Worm (Caenorhabditis elegans) whole organism, midembryonic: ENCODE data around the gene zhit-3.

Experiments
- T22C8.4 ChIP-seq: fragments of 200-800 bp; sonication (Bioruptor generic); IDR thresholded peaks from 2 replicates; pipeline ENCODE4 v1.3.6; 2022; ENCODE audit warnings: missing genetic modification characterization, missing compliant biosample characterization
- cog-1 ChIP-seq: sonication (generic microtip); optimal IDR thresholded peaks from 2 replicates; lab custom pipeline; 2016; ENCODE audit warnings: missing genetic modification characterization, missing compliant biosample characterization
- flt-1 ChIP-seq: fragments of 200-800 bp; sonication (Bioruptor generic); IDR thresholded peaks from 2 replicates; pipeline ENCODE4 v1.3.6; 2022; ENCODE audit warnings: missing genetic modification characterization, missing compliant biosample characterization
- klf-2 ChIP-seq: fragments of 200-800 bp; sonication (Bioruptor generic); conservative IDR thresholded peaks from 2 replicates; pipeline ENCODE4 v1.3.6; 2022; ENCODE audit warnings: missing genetic modification reagents, missing genetic modification characterization, missing compliant biosample characterization
- med-1 ChIP-seq: sonication (generic microtip); optimal IDR thresholded peaks from 2 replicates; lab custom pipeline; 2017; ENCODE audit warnings: missing genetic modification characterization, mild to moderate bottlenecking, missing compliant biosample characterization, antibody characterized with exemption, missing genetic modification reagents; ENCODE audit not compliant: insufficient read depth
- ref-1 ChIP-seq: fragments of 200-800 bp; sonication (Bioruptor generic); conservative IDR thresholded peaks from 2 replicates; pipeline ENCODE4 v1.3.6; 2022; ENCODE audit warnings: missing genetic modification reagents, missing genetic modification characterization, missing compliant biosample characterization
- tab-1 ChIP-seq: fragments of 200-800 bp; sonication (Bioruptor generic); IDR thresholded peaks from 2 replicates; pipeline ENCODE4 v1.3.6; 2022; ENCODE audit warnings: missing genetic modification characterization, missing compliant biosample characterization
- ztf-23 ChIP-seq: fragments of 200-800 bp; sonication (Bioruptor generic); IDR thresholded peaks from 2 replicates; pipeline ENCODE4 v1.3.6; 2022; ENCODE audit warnings: missing genetic modification reagents, missing genetic modification characterization, missing compliant biosample characterization
- ztf-29 ChIP-seq: fragments of 200-800 bp; sonication (Bioruptor generic); IDR thresholded peaks from 2 replicates; pipeline ENCODE4 v1.3.6; 2022; ENCODE audit warnings: missing genetic modification reagents, missing genetic modification characterization, missing compliant biosample characterization

Gene zhit-3

ce11 chrV:10221317-10221716 is 9.4 kb upstream of the zhit-3 start, which contains the start of the genes fipr-5 and fipr-9:
fipr-5 (minus strand) TSS chrV:10221417.
fipr-9 (plus strand) TSS chrV:10221662.
- TF ChIP-seq ztf-29 (GFP tag; lab: Robert Waterston, UW), result no peak
- no peak for TF ChIP-seq ref-1 (GFP tag; lab: Robert Waterston, UW)
- TF ChIP-seq med-1, result no peak
- no peak for TF ChIP-seq ztf-23 (GFP tag; lab: Robert Waterston, UW)
- TF ChIP-seq flt-1 (GFP tag; lab: Robert Waterston, UW), result no peak
- TF ChIP-seq tab-1, result no peak
- TF ChIP-seq cog-1 (tag; lab: Kevin White, UChicago), result no peak
- TF ChIP-seq klf-2 (GFP tag; lab: Robert Waterston, UW), result no peak
- TF ChIP-seq T22C8.4 (GFP tag; lab: Robert Waterston, UW), result no peak

ce11 chrV:10220605-10221004 is 8.7 kb upstream of the zhit-3 start, which contains the start of gene C12D8.13:
C12D8.13 (minus strand) TSS chrV:10220705.
- TF ChIP-seq ztf-29 (GFP tag; lab: Robert Waterston, UW), result no peak
- TF ChIP-seq T22C8.4 (GFP tag; lab: Robert Waterston, UW), result no peak
- no peak for TF ChIP-seq klf-2 (GFP tag; lab: Robert Waterston, UW)
- TF ChIP-seq tab-1, result no peak
- TF ChIP-seq ref-1 (GFP tag; lab: Robert Waterston, UW), result no peak
- no peak for TF ChIP-seq med-1
- TF ChIP-seq cog-1 (tag; lab: Kevin White, UChicago), result no peak
- TF ChIP-seq flt-1 (GFP tag; lab: Robert Waterston, UW), result no peak
- no peak for TF ChIP-seq ztf-23 (GFP tag; lab: Robert Waterston, UW)

DNA sequence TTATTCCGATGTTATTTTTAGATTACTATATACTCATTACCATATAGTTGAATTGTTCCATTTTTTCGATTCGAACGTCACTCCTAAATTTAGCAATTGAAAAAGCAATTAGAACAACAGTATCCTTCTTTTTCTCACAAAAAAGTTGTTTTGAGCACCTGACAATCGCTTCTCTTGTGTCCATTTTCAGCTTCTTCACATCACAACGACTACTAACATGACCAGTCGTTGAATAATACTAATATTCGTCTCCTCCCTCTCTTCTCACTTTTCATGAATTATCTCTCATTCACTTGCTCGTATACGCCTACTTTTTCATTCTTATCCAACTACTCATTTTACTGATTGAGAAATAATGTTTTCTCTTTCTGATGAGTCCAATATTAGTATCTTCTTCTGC is 4.8 kb upstream of the zhit-3 start, which contains the start of gene ZK856.14:
Gene ZK856.14 (plus strand): TSS at position 301 of the 400 bp plus-strand sequence.
- no peak for TF ChIP-seq klf-2 (GFP tag; lab: Robert Waterston, UW)
- no peak for TF ChIP-seq ref-1 (GFP tag; lab: Robert Waterston, UW)
- no peak for TF ChIP-seq med-1
- no peak for TF ChIP-seq T22C8.4 (GFP tag; lab: Robert Waterston, UW)
- TF ChIP-seq ztf-29 (GFP tag; lab: Robert Waterston, UW), result no peak
- TF ChIP-seq ztf-23 (GFP tag; lab: Robert Waterston, UW), result no peak
- no peak for TF ChIP-seq cog-1 (tag; lab: Kevin White, UChicago)
- TF ChIP-seq flt-1 (GFP tag; lab: Robert Waterston, UW), result no peak
- no peak for TF ChIP-seq tab-1

DNA sequence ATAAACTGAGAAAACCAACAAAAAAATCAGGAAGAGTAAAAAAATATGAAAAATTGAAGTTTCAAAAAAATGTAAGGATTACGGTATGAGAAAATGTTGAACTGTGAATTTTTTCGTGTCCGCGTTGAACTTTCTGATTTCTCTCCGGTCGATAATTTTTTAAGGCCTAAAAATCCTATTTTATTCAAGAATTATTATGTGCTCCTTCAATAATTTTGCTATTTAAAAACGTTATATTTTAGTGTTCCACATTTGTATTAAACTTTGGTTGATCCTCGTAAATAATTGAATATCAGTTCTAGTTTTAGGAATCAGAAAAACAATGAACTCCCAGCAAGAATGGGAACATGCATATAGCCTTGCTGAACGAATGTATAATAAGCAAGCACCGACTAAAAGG is 700 bp upstream of the zhit-3 start, which contains the start of gene hpo-40:
Gene hpo-40 (plus strand): TSS at position 301 of the 400 bp plus-strand sequence.
- no peak for TF ChIP-seq ztf-29 (GFP tag; lab: Robert Waterston, UW)
- no peak for TF ChIP-seq T22C8.4 (GFP tag; lab: Robert Waterston, UW)
- TF ChIP-seq ztf-23 (GFP tag; lab: Robert Waterston, UW), result no peak
- TF ChIP-seq tab-1, result no peak
- TF ChIP-seq ref-1 (GFP tag; lab: Robert Waterston, UW), result no peak
- TF ChIP-seq cog-1 (tag; lab: Kevin White, UChicago), result no peak
- TF ChIP-seq flt-1 (GFP tag; lab: Robert Waterston, UW), result no peak
- no peak for TF ChIP-seq med-1
- no peak for TF ChIP-seq klf-2 (GFP tag; lab: Robert Waterston, UW)

DNA sequence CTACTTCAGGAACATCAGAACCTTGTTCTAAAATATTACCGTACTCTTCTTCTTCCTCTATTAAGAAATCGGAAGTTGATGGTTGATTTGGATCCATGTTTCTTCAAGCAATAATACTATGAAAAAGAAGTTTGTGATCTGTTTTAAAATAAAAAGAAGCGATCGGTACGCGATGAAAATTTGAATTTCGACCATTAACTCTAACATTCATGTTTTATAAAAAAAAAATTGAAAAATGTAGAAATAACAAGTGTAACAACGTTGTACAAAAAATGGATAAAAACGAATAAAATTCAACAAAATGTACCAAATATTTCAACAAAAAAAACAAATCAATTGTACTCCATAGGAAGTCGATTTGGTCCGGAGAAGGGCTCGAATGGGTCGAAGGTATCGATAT is 1.7 kb downstream of the zhit-3 start, which contains the start of gene tftc-3:
Gene tftc-3 (minus strand): TSS at position 101 of the 400 bp plus-strand sequence.
- no peak for TF ChIP-seq med-1
- no peak for TF ChIP-seq flt-1 (GFP tag; lab: Robert Waterston, UW)
- TF ChIP-seq ztf-23 (GFP tag; lab: Robert Waterston, UW), result no peak
- TF ChIP-seq ref-1 (GFP tag; lab: Robert Waterston, UW), result no peak
- no peak for TF ChIP-seq tab-1
- TF ChIP-seq T22C8.4 (GFP tag; lab: Robert Waterston, UW), result no peak
- no peak for TF ChIP-seq cog-1 (tag; lab: Kevin White, UChicago)
- TF ChIP-seq klf-2 (GFP tag; lab: Robert Waterston, UW), result no peak
- no peak for TF ChIP-seq ztf-29 (GFP tag; lab: Robert Waterston, UW)

DNA sequence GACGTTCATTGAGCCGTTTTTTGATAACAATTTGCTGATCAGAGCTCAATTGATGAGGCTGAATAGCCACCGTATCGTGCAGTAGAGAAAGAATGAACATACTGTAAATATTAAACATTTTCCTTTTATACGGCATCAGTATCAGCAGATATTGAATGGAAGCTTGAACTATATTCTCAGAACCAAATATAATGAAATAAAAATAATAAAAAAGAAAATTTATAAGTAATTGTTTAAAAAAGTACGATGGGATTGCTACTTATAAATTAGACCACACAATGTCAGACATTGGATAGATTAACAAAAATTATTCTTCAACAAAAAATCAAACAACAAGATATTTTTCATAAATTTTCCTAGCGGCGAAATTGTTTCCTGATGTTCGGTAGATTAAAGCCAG is 5.4 kb downstream of the zhit-3 start, which contains the start of gene rpc-25:
Gene rpc-25 (minus strand): TSS at position 101 of the 400 bp plus-strand sequence.
- TF ChIP-seq ztf-23 (GFP tag; lab: Robert Waterston, UW) (no peak), cog-1 (tag; lab: Kevin White, UChicago) (no peak), flt-1 (GFP tag; lab: Robert Waterston, UW) (no peak), tab-1 (no peak), T22C8.4 (GFP tag; lab: Robert Waterston, UW) (no peak), ref-1 (GFP tag; lab: Robert Waterston, UW) (no peak), med-1 (no peak), ztf-29 (GFP tag; lab: Robert Waterston, UW) (no peak)

- TF ChIP-seq tab-1, result no peak
- TF ChIP-seq med-1, result no peak
- no peak for TF ChIP-seq klf-2 (GFP tag; lab: Robert Waterston, UW)
- TF ChIP-seq cog-1 (tag; lab: Kevin White, UChicago), result no peak
- TF ChIP-seq ztf-29 (GFP tag; lab: Robert Waterston, UW), result no peak
- TF ChIP-seq ref-1 (GFP tag; lab: Robert Waterston, UW), result no peak
- no peak for TF ChIP-seq T22C8.4 (GFP tag; lab: Robert Waterston, UW)
- TF ChIP-seq flt-1 (GFP tag; lab: Robert Waterston, UW), result no peak
- no peak for TF ChIP-seq ztf-23 (GFP tag; lab: Robert Waterston, UW)
Observed at ce11 chrV:10205483-10205882, 6.4 kb downstream of the zhit-3 start, which contains the start of gene ZK856.16. ZK856.16 (minus strand) TSS chrV:10205583.

ce11 chrV:10204863-10205338 is 7.0 kb downstream of the zhit-3 start, which contains the start of the genes ZK856.19 and ZK856.11:
ZK856.19 (minus strand) TSS chrV:10204913.
ZK856.11 (minus strand) TSS chrV:10204938.
- TF ChIP-seq cog-1 (tag; lab: Kevin White, UChicago) (no peak), ztf-23 (GFP tag; lab: Robert Waterston, UW) (no peak), ref-1 (GFP tag; lab: Robert Waterston, UW) (no peak), tab-1 (no peak), flt-1 (GFP tag; lab: Robert Waterston, UW) (no peak), ztf-29 (GFP tag; lab: Robert Waterston, UW) (no peak), klf-2 (GFP tag; lab: Robert Waterston, UW) (no peak), med-1 (no peak), T22C8.4 (GFP tag; lab: Robert Waterston, UW) (no peak)
